Worm (Caenorhabditis elegans): ENCODE data around the gene T28C6.7.
"Not testable (repeated sequence)": the region's sequence is repeated elsewhere in the genome, so short reads cannot be mapped to it uniquely, and the experiment has no call there.

The T28C6.7 gene

ce11 chrIV:8786654-8787053 lies 40.9 kb upstream of the T28C6.7 start, which contains the start of gene C33D9.8:
Gene C33D9.8 (minus strand): TSS chrIV:8786752.
- TF ChIP-seq mab-5 (tag; optimal IDR thresholded peaks at IDR 0.05) = no peak
- no peak for TF ChIP-seq drap-1 (GFP tag; optimal IDR thresholded peaks at IDR 0.05)
- peak; percentile 40 for TF ChIP-seq hlh-1 (tag; optimal IDR thresholded peaks at IDR 0.05)
- peak; percentile 11 for TF ChIP-seq ces-1 (GFP tag; optimal IDR thresholded peaks at IDR 0.05)
- TF ChIP-seq blmp-1 (tag; optimal IDR thresholded peaks at IDR 0.05) = no peak

ce11 chrIV:8788048-8788447 lies 39.6 kb upstream of the T28C6.7 start, which contains the start of gene C33D9.10:
Gene C33D9.10 (minus strand): TSS chrIV:8788148.
- TF ChIP-seq nhr-28 (tag; optimal IDR thresholded peaks at IDR 0.05); tbx-8 (GFP tag; optimal IDR thresholded peaks at IDR 0.05); cnd-1 (tag; optimal IDR thresholded peaks at IDR 0.05): not testable (repeated sequence)

ce11 chrIV:8790144-8790543 lies 37.5 kb upstream of the T28C6.7 start, which contains the start of gene sru-35:
Gene sru-35 (minus strand): TSS chrIV:8790244.
- TF ChIP-seq nhr-28 (tag; optimal IDR thresholded peaks at IDR 0.05) (no peak), mab-5 (tag; optimal IDR thresholded peaks at IDR 0.05) (no peak), snpc-4 (tag; optimal IDR thresholded peaks at IDR 0.05) (no peak), ceh-39 (tag; optimal IDR thresholded peaks at IDR 0.05) (no peak), unc-62 (GFP tag; optimal IDR thresholded peaks at IDR 0.05) (no peak), mep-1 (tag; optimal IDR thresholded peaks at IDR 0.05) (no peak), ceh-43 (GFP tag; optimal IDR thresholded peaks at IDR 0.05) (no peak), zip-8 (tag; optimal IDR thresholded peaks at IDR 0.05) (no peak), flh-1 (GFP tag; optimal IDR thresholded peaks at IDR 0.05) (no peak), tbx-8 (GFP tag; optimal IDR thresholded peaks at IDR 0.05) (no peak), ceh-83 (GFP tag; optimal IDR thresholded peaks at IDR 0.05) (no peak), cnd-1 (tag; optimal IDR thresholded peaks at IDR 0.05) (no peak)

ce11 chrIV:8792808-8793207 lies 34.8 kb upstream of the T28C6.7 start, which contains the start of gene C33D9.3:
Gene C33D9.3 (minus strand): TSS chrIV:8792908.
- TF ChIP-seq elt-3 (tag; optimal IDR thresholded peaks at IDR 0.05) (no peak), pha-4 (tag; optimal IDR thresholded peaks at IDR 0.05) (no peak), cnd-1 (tag; optimal IDR thresholded peaks at IDR 0.05) (no peak), lsy-2 (tag; optimal IDR thresholded peaks at IDR 0.05) (no peak), sptf-1 (tag; optimal IDR thresholded peaks at IDR 0.05) (no peak), ceh-83 (GFP tag; optimal IDR thresholded peaks at IDR 0.05) (no peak), lin-32 (GFP tag; optimal IDR thresholded peaks at IDR 0.05) (no peak), lin-13 (tag; optimal IDR thresholded peaks at IDR 0.05) (no peak)

- TF ChIP-seq sptf-1 (tag; optimal IDR thresholded peaks at IDR 0.05) (no peak), bed-3 (GFP tag; optimal IDR thresholded peaks at IDR 0.05) (no peak), lin-13 (tag; optimal IDR thresholded peaks at IDR 0.05) (no peak), lsy-2 (tag; optimal IDR thresholded peaks at IDR 0.05) (no peak), sem-2 (GFP tag; optimal IDR thresholded peaks at IDR 0.05) (no peak), snpc-4 (tag; optimal IDR thresholded peaks at IDR 0.05) (no peak), pha-4 (tag; optimal IDR thresholded peaks at IDR 0.05) (no peak), nhr-237 (tag; optimal IDR thresholded peaks at IDR 0.05) (no peak), elt-1 (tag; optimal IDR thresholded peaks at IDR 0.05; ENCODE audit: borderline replicate concordance, insufficient read depth) (no peak), tbx-8 (GFP tag; optimal IDR thresholded peaks at IDR 0.05) (no peak), ham-2 (GFP tag; optimal IDR thresholded peaks at IDR 0.05) (no peak), unc-120 (tag; optimal IDR thresholded peaks at IDR 0.05; ENCODE audit: poor library complexity, severe bottlenecking) (no peak), nhr-2 (tag; optimal IDR thresholded peaks at IDR 0.05) (no peak), mep-1 (tag; optimal IDR thresholded peaks at IDR 0.05) (no peak), ztf-11 (tag; optimal IDR thresholded peaks at IDR 0.05) (no peak), ces-1 (GFP tag; optimal IDR thresholded peaks at IDR 0.05) (no peak), M03D4.4 (tag; optimal IDR thresholded peaks at IDR 0.05) (no peak), nhr-28 (tag; optimal IDR thresholded peaks at IDR 0.05) (no peak)
Observed at ce11 chrIV:8793223-8793622, 34.4 kb upstream of the T28C6.7 start.
